Fruit fly (Drosophila melanogaster) whole organism, embryonic: Measurements from ENCODE around the gene CG32333.

ENCODE experiments used
- Aef1 ChIP-seq: fragments of 200-800 bp; sonication (Bioruptor generic); IDR thresholded peaks from 3 replicates; pipeline ENCODE4 v1.3.6; 2022; ENCODE audit warnings: missing biosample characterization, missing genetic modification characterization
- Blimp-1 ChIP-seq: fragments of 200-800 bp; sonication (Bioruptor generic); optimal IDR thresholded peaks from 3 replicates; lab custom pipeline; 2018; ENCODE audit warnings: missing biosample characterization, missing genetic modification characterization, mild to moderate bottlenecking, moderate library complexity, missing genetic modification reagents
- CG10959 ChIP-seq: fragments of 200-800 bp; sonication (Bioruptor generic); IDR thresholded peaks from 2 replicates; pipeline ENCODE4 v1.3.6; 2022; ENCODE audit warnings: missing biosample characterization, missing genetic modification characterization
- CG12219 ChIP-seq: fragments of 200-800 bp; sonication (Bioruptor generic); optimal IDR thresholded peaks from 3 replicates; lab custom pipeline; 2018; ENCODE audit warnings: missing biosample characterization, mild to moderate bottlenecking, missing genetic modification characterization
- CG13424 ChIP-seq: fragments of 200-800 bp; sonication (Bioruptor generic); optimal IDR thresholded peaks from 2 replicates; lab custom pipeline; 2019; ENCODE audit warnings: missing biosample characterization, mild to moderate bottlenecking, missing genetic modification characterization, moderate library complexity
- CG1602 ChIP-seq: fragments of 200-800 bp; sonication (Bioruptor generic); optimal IDR thresholded peaks from 3 replicates; lab custom pipeline; 2016; ENCODE audit warnings: missing biosample characterization, missing genetic modification characterization
- CG17385 ChIP-seq: fragments of 200-800 bp; sonication (Bioruptor generic); optimal IDR thresholded peaks from 3 replicates; lab custom pipeline; 2018; ENCODE audit warnings: missing biosample characterization, mild to moderate bottlenecking, missing genetic modification characterization
- CG17802 ChIP-seq: fragments of 200-800 bp; sonication (Bioruptor generic); optimal IDR thresholded peaks from 2 replicates; lab custom pipeline; 2018; ENCODE audit warnings: missing biosample characterization, mild to moderate bottlenecking, missing genetic modification characterization, moderate library complexity
- CG18599 ChIP-seq: fragments of 200-800 bp; sonication (Bioruptor generic); optimal IDR thresholded peaks from 3 replicates; lab custom pipeline; 2017; ENCODE audit warnings: missing biosample characterization, missing genetic modification characterization, mild to moderate bottlenecking, moderate library complexity, missing genetic modification reagents
- CG2120 ChIP-seq: fragments of 200-800 bp; sonication (Bioruptor generic); optimal IDR thresholded peaks from 3 replicates; lab custom pipeline; 2016; ENCODE audit warnings: missing biosample characterization, missing genetic modification characterization
- CG32772 ChIP-seq: fragments of 200-800 bp; sonication (Bioruptor generic); IDR thresholded peaks from 2 replicates; pipeline ENCODE4 v1.3.6; 2022; ENCODE audit warnings: missing biosample characterization, missing genetic modification characterization
- CG34422 ChIP-seq: fragments of 200-800 bp; sonication (Bioruptor generic); IDR thresholded peaks from 3 replicates; pipeline ENCODE4 v1.3.6; 2022; ENCODE audit warnings: missing biosample characterization, missing genetic modification characterization
- CG4707 ChIP-seq: fragments of 200-800 bp; sonication (Bioruptor generic); optimal IDR thresholded peaks from 2 replicates; lab custom pipeline; 2018; ENCODE audit warnings: missing biosample characterization, mild to moderate bottlenecking, missing genetic modification characterization, moderate library complexity
- CG5245 ChIP-seq: fragments of 200-800 bp; sonication (Bioruptor generic); optimal IDR thresholded peaks from 3 replicates; lab custom pipeline; 2016; ENCODE audit warnings: missing biosample characterization, missing genetic modification characterization
- CG6254 ChIP-seq: fragments of 200-800 bp; sonication (Bioruptor generic); optimal IDR thresholded peaks from 3 replicates; lab custom pipeline; 2017; ENCODE audit warnings: mild to moderate bottlenecking, missing biosample characterization, missing genetic modification reagents, missing genetic modification characterization
- CG7556 ChIP-seq: fragments of 200-800 bp; sonication (Bioruptor generic); optimal IDR thresholded peaks from 2 replicates; lab custom pipeline; 2017; ENCODE audit warnings: missing biosample characterization, mild to moderate bottlenecking, missing genetic modification characterization
- CG9797 ChIP-seq: fragments of 200-800 bp; sonication (Bioruptor generic); optimal IDR thresholded peaks from 3 replicates; lab custom pipeline; 2018; ENCODE audit warnings: missing biosample characterization, mild to moderate bottlenecking, missing genetic modification characterization
- CoRest ChIP-seq: fragments of 200-800 bp; sonication (Bioruptor generic); optimal IDR thresholded peaks from 3 replicates; lab custom pipeline; 2018; ENCODE audit warnings: missing biosample characterization, mild to moderate bottlenecking, missing genetic modification characterization, moderate library complexity
- Deaf1 ChIP-seq: fragments of 200-800 bp; optimal IDR thresholded peaks from 3 replicates; lab custom pipeline; 2019; ENCODE audit warnings: missing biosample characterization, mild to moderate bottlenecking, missing genetic modification characterization, moderate library complexity
- Doc3 ChIP-seq: fragments of 200-800 bp; sonication (Bioruptor generic); IDR thresholded peaks from 3 replicates; pipeline ENCODE4 v1.3.6; 2022; ENCODE audit warnings: missing biosample characterization, missing genetic modification characterization; ENCODE audit not compliant: partially characterized antibody
- Drgx ChIP-seq: fragments of 200-800 bp; sonication (Bioruptor generic); IDR thresholded peaks from 2 replicates; pipeline ENCODE4 v1.3.6; 2022; ENCODE audit warnings: missing biosample characterization, missing genetic modification characterization
- Elba2 ChIP-seq: fragments of 200-800 bp; sonication (Bioruptor generic); optimal IDR thresholded peaks from 3 replicates; lab custom pipeline; 2016; ENCODE audit warnings: missing biosample characterization, missing genetic modification characterization
- Fer1 ChIP-seq: fragments of 200-800 bp; sonication (Bioruptor generic); optimal IDR thresholded peaks from 2 replicates; lab custom pipeline; 2017; ENCODE audit warnings: missing biosample characterization, mild to moderate bottlenecking, missing genetic modification characterization
- Hmr ChIP-seq: fragments of 200-800 bp; sonication (Bioruptor generic); optimal IDR thresholded peaks from 3 replicates; lab custom pipeline; 2017; ENCODE audit warnings: mild to moderate bottlenecking, missing biosample characterization, missing genetic modification reagents, missing genetic modification characterization
- Hmx ChIP-seq: fragments of 200-800 bp; sonication (Bioruptor generic); optimal IDR thresholded peaks from 2 replicates; lab custom pipeline; 2016; ENCODE audit warnings: missing biosample characterization, missing genetic modification characterization
- Meics ChIP-seq: fragments of 200-800 bp; sonication (Bioruptor generic); optimal IDR thresholded peaks from 2 replicates; lab custom pipeline; 2017; ENCODE audit warnings: missing biosample characterization, mild to moderate bottlenecking, missing genetic modification characterization
- Mrtf ChIP-seq: fragments of 200-800 bp; sonication (Bioruptor generic); IDR thresholded peaks from 3 replicates; pipeline ENCODE4 v1.3.6; 2022; ENCODE audit warnings: missing biosample characterization, missing genetic modification characterization
- Oli ChIP-seq: fragments of 200-800 bp; sonication (Bioruptor generic); optimal IDR thresholded peaks from 2 replicates; lab custom pipeline; 2018; ENCODE audit warnings: missing biosample characterization, mild to moderate bottlenecking, missing genetic modification characterization, moderate library complexity
- Opbp ChIP-seq: fragments of 200-800 bp; sonication (Bioruptor generic); IDR thresholded peaks from 3 replicates; pipeline ENCODE4 v1.3.6; 2022; ENCODE audit warnings: missing biosample characterization, missing genetic modification characterization; ENCODE audit not compliant: partially characterized antibody
- Rfx ChIP-seq: fragments of 200-800 bp; sonication (Bioruptor generic); IDR thresholded peaks from 2 replicates; pipeline ENCODE4 v1.3.6; 2022; ENCODE audit warnings: missing biosample characterization, missing genetic modification characterization
- Scr ChIP-seq: fragments of 200-800 bp; sonication (Bioruptor generic); IDR thresholded peaks from 2 replicates; pipeline ENCODE4 v1.3.6; 2022; ENCODE audit warnings: missing biosample characterization, missing genetic modification characterization; ENCODE audit not compliant: partially characterized antibody
- YL-1 ChIP-seq: fragments of 200-800 bp; sonication (Bioruptor generic); optimal IDR thresholded peaks from 3 replicates; lab custom pipeline; 2017; ENCODE audit warnings: missing biosample characterization, mild to moderate bottlenecking, missing genetic modification characterization
- bigmax ChIP-seq: fragments of 200-800 bp; sonication (Bioruptor generic); optimal IDR thresholded peaks from 2 replicates; lab custom pipeline; 2018; ENCODE audit warnings: missing biosample characterization, mild to moderate bottlenecking, missing genetic modification characterization
- dan ChIP-seq: fragments of 200-800 bp; sonication (Bioruptor generic); IDR thresholded peaks from 2 replicates; pipeline ENCODE4 v1.3.6; 2022; ENCODE audit warnings: missing biosample characterization, missing genetic modification characterization
- ewg ChIP-seq: fragments of 200-800 bp; sonication (Bioruptor generic); optimal IDR thresholded peaks from 3 replicates; lab custom pipeline; 2017; ENCODE audit warnings: mild to moderate bottlenecking, missing biosample characterization, missing genetic modification reagents, missing genetic modification characterization
- ftz-f1 ChIP-seq: fragments of 200-800 bp; sonication (Bioruptor generic); optimal IDR thresholded peaks from 2 replicates; lab custom pipeline; 2016; ENCODE audit warnings: missing biosample characterization, missing genetic modification characterization
- klu ChIP-seq: fragments of 200-800 bp; sonication (Bioruptor generic); IDR thresholded peaks from 2 replicates; pipeline ENCODE4 v1.3.6; 2022; ENCODE audit warnings: missing biosample characterization, missing genetic modification characterization
- lmd ChIP-seq: fragments of 200-800 bp; sonication (Bioruptor generic); IDR thresholded peaks from 2 replicates; pipeline ENCODE4 v1.3.6; 2022; ENCODE audit warnings: missing biosample characterization, missing genetic modification characterization
- org-1 ChIP-seq: fragments of 200-800 bp; sonication (Bioruptor generic); optimal IDR thresholded peaks from 2 replicates; lab custom pipeline; 2017; ENCODE audit warnings: missing biosample characterization, missing genetic modification characterization
- phol ChIP-seq: fragments of 200-800 bp; sonication (Bioruptor generic); optimal IDR thresholded peaks from 3 replicates; lab custom pipeline; 2018; ENCODE audit warnings: missing biosample characterization, mild to moderate bottlenecking, missing genetic modification characterization, moderate library complexity
- pum ChIP-seq: fragments of 200-800 bp; sonication (Bioruptor generic); optimal IDR thresholded peaks from 2 replicates; lab custom pipeline; 2016; ENCODE audit warnings: missing biosample characterization, missing genetic modification characterization
- schlank ChIP-seq: fragments of 200-800 bp; sonication (Bioruptor generic); optimal IDR thresholded peaks from 2 replicates; lab custom pipeline; 2018; ENCODE audit warnings: missing biosample characterization, mild to moderate bottlenecking, missing genetic modification characterization
- sd ChIP-seq: fragments of 200-800 bp; sonication (Bioruptor generic); optimal IDR thresholded peaks from 3 replicates; lab custom pipeline; 2018; ENCODE audit warnings: missing biosample characterization, mild to moderate bottlenecking, missing genetic modification characterization, moderate library complexity
- shn ChIP-seq: fragments of 200-800 bp; sonication (Bioruptor generic); optimal IDR thresholded peaks from 3 replicates; lab custom pipeline; 2016; ENCODE audit warnings: missing biosample characterization, missing genetic modification characterization
- sr ChIP-seq: fragments of 200-800 bp; sonication (Bioruptor generic); IDR thresholded peaks from 3 replicates; pipeline ENCODE4 v1.3.6; 2022; ENCODE audit warnings: missing biosample characterization, missing genetic modification characterization
- tup ChIP-seq: fragments of 200-800 bp; sonication (Bioruptor generic); optimal IDR thresholded peaks from 2 replicates; lab custom pipeline; 2016; ENCODE audit warnings: missing biosample characterization, mild to moderate bottlenecking, missing genetic modification characterization, moderate library complexity
- vvl ChIP-seq: fragments of 200-800 bp; sonication (Bioruptor generic); IDR thresholded peaks from 2 replicates; pipeline ENCODE4 v1.3.6; 2022; ENCODE audit warnings: missing biosample characterization, missing genetic modification characterization
- wdn ChIP-seq: fragments of 200-800 bp; sonication (Bioruptor generic); IDR thresholded peaks from 2 replicates; pipeline ENCODE4 v1.3.6; 2022; ENCODE audit warnings: missing biosample characterization, missing genetic modification characterization

CG32333 gene

dm6 chr3L:1334571-1335427, 59.0 kb downstream of the CG32333 start, which contains the start of the genes Hmbs and CG2211 (continued):
- TF ChIP-seq CG7556 (peak; percentile 53), CoRest (tag; lab: Kevin White, UChicago) (peak; percentile 88), tup (GFP tag; lab: Kevin White, UChicago) (peak; percentile 75), Fer1 (GFP tag; lab: Kevin White, UChicago) (peak; percentile 88), org-1 (GFP tag; lab: Kevin White, UChicago) (no peak), bigmax (GFP tag; lab: Kevin White, UChicago) (no peak), schlank (peak; percentile 33), CG5245 (GFP tag; lab: Kevin White, UChicago) (peak; percentile 83), Oli (peak; percentile 73), CG4707 (no peak), sr (GFP tag; lab: Robert Waterston, UW) (peak; percentile 35; the same call in 1 of the 3 replicates), ewg (GFP tag; lab: Kevin White, UChicago) (peak; percentile 72), CG6254 (GFP tag; lab: Kevin White, UChicago) (peak; percentile 61), dan (GFP tag; lab: Robert Waterston, UW) (peak; percentile 36; the same call in 1 of the 2 replicates), Opbp (peak; percentile 55; the same call in 1 of the 3 replicates), CG9797 (GFP tag; lab: Kevin White, UChicago) (peak; percentile 98), vvl (GFP tag; lab: Robert Waterston, UW) (peak; percentile 94), pum (GFP tag; lab: Kevin White, UChicago) (peak; percentile 75), CG18599 (GFP tag; lab: Kevin White, UChicago) (peak; percentile 91), shn (GFP tag; lab: Kevin White, UChicago) (peak; percentile 87), sd (tag; lab: Kevin White, UChicago) (peak; percentile 58), CG32772 (GFP tag; lab: Robert Waterston, UW) (peak; percentile 73), Rfx (GFP tag; lab: Robert Waterston, UW) (peak; percentile 92), Deaf1 (tag; lab: Kevin White, UChicago) (peak; percentile 75), Doc3 (GFP tag; lab: Robert Waterston, UW) (no peak), phol (tag; lab: Kevin White, UChicago) (peak; percentile 95), CG17385 (GFP tag; lab: Kevin White, UChicago) (peak; percentile 67), ftz-f1 (GFP tag; lab: Kevin White, UChicago) (peak; percentile 68), CG34422 (GFP tag; lab: Robert Waterston, UW) (peak; percentile 88), wdn (peak; percentile 58), Elba2 (GFP tag; lab: Kevin White, UChicago) (peak; percentile 84), Hmx (GFP tag; lab: Kevin White, UChicago) (peak; percentile 72), Blimp-1 (GFP tag; lab: Kevin White, UChicago) (peak; percentile 93), CG12219 (GFP tag; lab: Kevin White, UChicago) (peak; percentile 68), Mrtf (GFP tag; lab: Robert Waterston, UW) (peak; percentile 86), Hmr (GFP tag; lab: Kevin White, UChicago) (peak; percentile 82), CG1602 (peak; percentile 88), Meics (peak; percentile 86), Scr (GFP tag; lab: Robert Waterston, UW) (peak; percentile 55), CG10959 (GFP tag; lab: Robert Waterston, UW) (peak; percentile 67), YL-1 (GFP tag; lab: Kevin White, UChicago) (peak; percentile 57), Drgx (GFP tag; lab: Robert Waterston, UW) (peak; percentile 79), CG2120 (GFP tag; lab: Kevin White, UChicago) (peak; percentile 94), CG13424 (tag; lab: Kevin White, UChicago) (peak; percentile 92), CG17802 (tag; lab: Kevin White, UChicago) (peak; percentile 70), lmd (GFP tag; lab: Robert Waterston, UW) (peak; percentile 83), klu (GFP tag; lab: Robert Waterston, UW) (peak; percentile 77), Aef1 (peak; percentile 74)
